Fruit fly (Drosophila melanogaster): ENCODE data around the gene Pkcdelta.

The Pkcdelta gene

dm6 chrX:12473953-12474468 lies 42.0 kb downstream of the Pkcdelta start:
- no peak for TF ChIP-seq Side (GFP tag; optimal IDR thresholded peaks at IDR 0.05)
- TF ChIP-seq CG10147 (GFP tag; optimal IDR thresholded peaks at IDR 0.05), result peak; percentile 80
- TF ChIP-seq br (optimal IDR thresholded peaks at IDR 0.05), result no peak
- TF ChIP-seq CG7786 (GFP tag; optimal IDR thresholded peaks at IDR 0.05), result no peak
- no peak for TF ChIP-seq Lim3 (GFP tag; IDR thresholded peaks at IDR 0.05)
- TF ChIP-seq aop (GFP tag; IDR thresholded peaks at IDR 0.05), result no peak
- peak; percentile 47 for TF ChIP-seq zen (tag; optimal IDR thresholded peaks at IDR 0.05)
- peak; percentile 69 for TF ChIP-seq CG31224 (GFP tag; IDR thresholded peaks at IDR 0.05)
- TF ChIP-seq trh (GFP tag; optimal IDR thresholded peaks at IDR 0.05), result peak; percentile 2
- TF ChIP-seq CG15073 (GFP tag; optimal IDR thresholded peaks at IDR 0.05), result no peak
- TF ChIP-seq disco-r (GFP tag; optimal IDR thresholded peaks at IDR 0.05), result no peak
- TF ChIP-seq slbo (GFP tag; IDR thresholded peaks at IDR 0.05), result peak; percentile 74
- TF ChIP-seq nerfin-2 (GFP tag; IDR thresholded peaks at IDR 0.05; ENCODE audit: partially characterized antibody), result no peak
- TF ChIP-seq CG1233 (GFP tag; optimal IDR thresholded peaks at IDR 0.05), result peak; percentile 76
- TF ChIP-seq CG17359 (tag; optimal IDR thresholded peaks at IDR 0.05), result peak; percentile 77
- TF ChIP-seq fd64A (GFP tag; optimal IDR thresholded peaks at IDR 0.05), result peak; percentile 32
- TF ChIP-seq CG12236 (GFP tag; optimal IDR thresholded peaks at IDR 0.05), result no peak
- TF ChIP-seq CG3838 (GFP tag; optimal IDR thresholded peaks at IDR 0.05), result peak; percentile 1
- TF ChIP-seq Ada2b (GFP tag; IDR thresholded peaks at IDR 0.05), result peak; percentile 75
- peak; percentile 65; the same call in 1 of the 2 replicates for TF ChIP-seq klu (GFP tag; IDR thresholded peaks at IDR 0.05)
- no peak for TF ChIP-seq CG12769 (tag; optimal IDR thresholded peaks at IDR 0.05)
- no peak for TF ChIP-seq Kr (GFP tag; optimal IDR thresholded peaks at IDR 0.05)
- TF ChIP-seq Sry-δ (GFP tag; optimal IDR thresholded peaks at IDR 0.05), result no peak
- no peak for TF ChIP-seq cg (GFP tag; optimal IDR thresholded peaks at IDR 0.05)
- no peak for TF ChIP-seq ERR (GFP tag; optimal IDR thresholded peaks at IDR 0.05)
- no peak for TF ChIP-seq CG10321 (GFP tag; IDR thresholded peaks at IDR 0.05)
- TF ChIP-seq C15 (GFP tag; IDR thresholded peaks at IDR 0.05), result no peak
- TF ChIP-seq bsh (GFP tag; optimal IDR thresholded peaks at IDR 0.05), result peak in 1 of 2 experiments; percentile 80
- TF ChIP-seq Drgx (GFP tag; IDR thresholded peaks at IDR 0.05), result peak; percentile 64
- peak; percentile 6 for TF ChIP-seq zfh2 (GFP tag; optimal IDR thresholded peaks at IDR 0.05)
- TF ChIP-seq jumu (GFP tag; optimal IDR thresholded peaks at IDR 0.05), result no peak
- no peak for TF ChIP-seq CG7963 (GFP tag; IDR thresholded peaks at IDR 0.05; ENCODE audit: partially characterized antibody)
- TF ChIP-seq Max (GFP tag; optimal IDR thresholded peaks at IDR 0.05), result peak; percentile 65
- peak; percentile 63 for TF ChIP-seq Fer2 (tag; optimal IDR thresholded peaks at IDR 0.05)
- peak; percentile 58 for TF ChIP-seq Chrac-16 (GFP tag; optimal IDR thresholded peaks at IDR 0.05)
- TF ChIP-seq CG3995 (GFP tag; optimal IDR thresholded peaks at IDR 0.05), result no peak
- TF ChIP-seq kni (GFP tag; optimal IDR thresholded peaks at IDR 0.05), result no peak
- TF ChIP-seq Camta (GFP tag; optimal IDR thresholded peaks at IDR 0.05), result no peak
- peak; percentile 93 for TF ChIP-seq CG2678 (tag; optimal IDR thresholded peaks at IDR 0.05)
- peak; percentile 76 for TF ChIP-seq fd3F (GFP tag; optimal IDR thresholded peaks at IDR 0.05)
- TF ChIP-seq tna (GFP tag; IDR thresholded peaks at IDR 0.05; ENCODE audit: partially characterized antibody), result no peak
- peak; percentile 89 for TF ChIP-seq nmo (GFP tag; optimal IDR thresholded peaks at IDR 0.05)
- peak; percentile 59 for TF ChIP-seq CG17328 (GFP tag; IDR thresholded peaks at IDR 0.05)
- TF ChIP-seq pita (GFP tag; optimal IDR thresholded peaks at IDR 0.05), result no peak
- TF ChIP-seq CG1647 (GFP tag; optimal IDR thresholded peaks at IDR 0.05), result no peak
- no peak for TF ChIP-seq z (GFP tag; IDR thresholded peaks at IDR 0.05)
- TF ChIP-seq Bdp1 (GFP tag; optimal IDR thresholded peaks at IDR 0.05), result no peak
- peak; percentile 89 for TF ChIP-seq CG8924 (tag; optimal IDR thresholded peaks at IDR 0.05)
- peak; percentile 6 for TF ChIP-seq CrebB (tag; optimal IDR thresholded peaks at IDR 0.05)
- peak; percentile 91 for TF ChIP-seq CoRest (tag; optimal IDR thresholded peaks at IDR 0.05)
- TF ChIP-seq CG7357 (GFP tag; IDR thresholded peaks at IDR 0.05), result peak; percentile 68
- TF ChIP-seq trem (tag; optimal IDR thresholded peaks at IDR 0.05), result peak; percentile 60
